Fruit fly (Drosophila melanogaster) whole organism, pupa: Measurements from ENCODE around the gene p.

Experiments
- CG10348 ChIP-seq: fragments of 200-800 bp; sonication (Bioruptor generic); IDR thresholded peaks from 2 replicates; pipeline ENCODE4 v1.3.6; 2022; ENCODE audit warnings: missing biosample characterization, missing genetic modification characterization
- CG12605 ChIP-seq: fragments of 200-800 bp; sonication (Bioruptor generic); IDR thresholded peaks from 2 replicates; pipeline ENCODE4 v1.3.6; 2022; ENCODE audit warnings: missing biosample characterization, missing genetic modification characterization
- CG13204 ChIP-seq: fragments of 200-800 bp; sonication (Bioruptor generic); optimal IDR thresholded peaks from 2 replicates; lab custom pipeline; 2018; ENCODE audit warnings: missing biosample characterization, mild to moderate bottlenecking, missing genetic modification characterization, moderate library complexity
- CG14655 ChIP-seq: fragments of 200-800 bp; sonication (Bioruptor generic); optimal IDR thresholded peaks from 3 replicates; lab custom pipeline; 2017; ENCODE audit warnings: mild to moderate bottlenecking, missing biosample characterization, missing genetic modification reagents, missing genetic modification characterization
- CG15710 ChIP-seq: fragments of 200-800 bp; sonication (Bioruptor generic); optimal IDR thresholded peaks from 2 replicates; lab custom pipeline; 2018; ENCODE audit warnings: missing biosample characterization, mild to moderate bottlenecking, missing genetic modification characterization, moderate library complexity
- CG17806 ChIP-seq: fragments of 200-800 bp; sonication (Bioruptor generic); optimal IDR thresholded peaks from 2 replicates; lab custom pipeline; 2018; ENCODE audit warnings: missing biosample characterization, mild to moderate bottlenecking, missing genetic modification characterization, moderate library complexity
- CG32121 ChIP-seq: fragments of 200-800 bp; sonication (Bioruptor generic); IDR thresholded peaks from 2 replicates; pipeline ENCODE4 v1.3.6; 2022; ENCODE audit warnings: missing biosample characterization, missing genetic modification characterization
- CG34367 ChIP-seq: fragments of 200-800 bp; sonication (Bioruptor generic); optimal IDR thresholded peaks from 2 replicates; lab custom pipeline; 2018; ENCODE audit warnings: missing biosample characterization, mild to moderate bottlenecking, missing genetic modification characterization
- CG4496 ChIP-seq: fragments of 200-800 bp; sonication (Bioruptor generic); IDR thresholded peaks from 3 replicates; pipeline ENCODE4 v1.3.6; 2022; ENCODE audit warnings: missing biosample characterization, missing genetic modification characterization
- CG8159 ChIP-seq: fragments of 200-800 bp; sonication (Bioruptor generic); optimal IDR thresholded peaks from 3 replicates; lab custom pipeline; 2018; ENCODE audit warnings: missing biosample characterization, mild to moderate bottlenecking, missing genetic modification characterization, moderate library complexity
- CG8301 ChIP-seq: fragments of 200-800 bp; sonication (Bioruptor generic); optimal IDR thresholded peaks from 2 replicates; lab custom pipeline; 2018; ENCODE audit warnings: missing biosample characterization, mild to moderate bottlenecking, missing genetic modification characterization
- CG9948 ChIP-seq: fragments of 200-800 bp; sonication (Bioruptor generic); optimal IDR thresholded peaks from 2 replicates; lab custom pipeline; 2018; ENCODE audit warnings: missing biosample characterization, mild to moderate bottlenecking, missing genetic modification characterization, moderate library complexity
- D1 ChIP-seq: fragments of 200-800 bp; sonication (Bioruptor generic); optimal IDR thresholded peaks from 2 replicates; lab custom pipeline; 2018; ENCODE audit warnings: missing biosample characterization, mild to moderate bottlenecking, missing genetic modification characterization, moderate library complexity
- EcR ChIP-seq: fragments of 200-800 bp; sonication (Bioruptor generic); optimal IDR thresholded peaks from 3 replicates; lab custom pipeline; 2019; ENCODE audit warnings: missing biosample characterization, missing genetic modification characterization, mild to moderate bottlenecking, moderate library complexity, missing genetic modification reagents
- Ets98B ChIP-seq: fragments of 200-800 bp; sonication (Bioruptor generic); IDR thresholded peaks from 2 replicates; pipeline ENCODE4 v1.3.6; 2022; ENCODE audit warnings: missing biosample characterization, missing genetic modification characterization
- Pif1A ChIP-seq: fragments of 200-800 bp; sonication (Bioruptor generic); optimal IDR thresholded peaks from 3 replicates; lab custom pipeline; 2016; ENCODE audit warnings: missing biosample characterization, missing genetic modification characterization
- Pif1B ChIP-seq: fragments of 200-800 bp; sonication (Bioruptor generic); optimal IDR thresholded peaks from 3 replicates; lab custom pipeline; 2016; ENCODE audit warnings: missing biosample characterization, missing genetic modification characterization
- Snoo ChIP-seq: fragments of 200-800 bp; sonication (Bioruptor generic); optimal IDR thresholded peaks from 3 replicates; lab custom pipeline; 2017; ENCODE audit warnings: missing biosample characterization, mild to moderate bottlenecking, missing genetic modification characterization, inconsistent platforms
- fd96Ca ChIP-seq: fragments of 200-800 bp; sonication (Bioruptor generic); IDR thresholded peaks from 3 replicates; pipeline ENCODE4 v1.3.6; 2022; ENCODE audit warnings: missing biosample characterization, missing genetic modification characterization
- gl ChIP-seq: fragments of 200-800 bp; sonication (Bioruptor generic); optimal IDR thresholded peaks from 2 replicates; lab custom pipeline; 2018; ENCODE audit warnings: missing biosample characterization, mild to moderate bottlenecking, missing genetic modification characterization
- rn ChIP-seq: fragments of 200-800 bp; sonication (Bioruptor generic); IDR thresholded peaks from 2 replicates; pipeline ENCODE4 v1.3.6; 2022; ENCODE audit warnings: missing biosample characterization, missing genetic modification characterization

Gene p

dm6 chr3R:8684328-8685177 is 14.1 kb upstream of the p start, which contains the start of gene CG44227:
CG44227 (minus strand) TSS chr3R:8685176.
- TF ChIP-seq CG32121 = no peak
- TF ChIP-seq Pif1A (GFP tag; lab: Kevin White, UChicago) = no peak
- TF ChIP-seq CG10348 (GFP tag; lab: Robert Waterston, UW) = no peak
- no peak for TF ChIP-seq CG8301 (tag; lab: Kevin White, UChicago)
- no peak for TF ChIP-seq EcR (GFP tag; lab: Kevin White, UChicago)
- TF ChIP-seq gl (tag; lab: Kevin White, UChicago) = no peak
- TF ChIP-seq Pif1B (GFP tag; lab: Kevin White, UChicago) = no peak
- no peak for TF ChIP-seq CG8159
- TF ChIP-seq rn (GFP tag; lab: Robert Waterston, UW) = no peak
- TF ChIP-seq CG34367 (tag; lab: Kevin White, UChicago) = no peak
- TF ChIP-seq, all 21 proteins: peak for 0

- TF ChIP-seq rn (GFP tag; lab: Robert Waterston, UW) (no peak), CG10348 (GFP tag; lab: Robert Waterston, UW) (no peak), CG12605 (GFP tag; lab: Robert Waterston, UW) (no peak), CG8159 (no peak), CG14655 (GFP tag; lab: Kevin White, UChicago) (no peak), CG9948 (tag; lab: Kevin White, UChicago) (no peak), CG32121 (no peak), D1 (tag; lab: Kevin White, UChicago) (no peak), Pif1A (GFP tag; lab: Kevin White, UChicago) (no peak), CG34367 (tag; lab: Kevin White, UChicago) (no peak)
Measured at dm6 chr3R:8683280-8683679, 12.8 kb upstream of the p start.

dm6 chr3R:8680611-8681010 is 10.1 kb upstream of the p start:
- TF ChIP-seq Snoo (tag; lab: Kevin White, UChicago) (no peak), fd96Ca (no peak), CG17806 (tag; lab: Kevin White, UChicago) (no peak), Pif1B (GFP tag; lab: Kevin White, UChicago) (no peak)

dm6 chr3R:8679934-8680333 is 9.4 kb upstream of the p start, which contains the start of gene CG33325:
CG33325 (minus strand) TSS chr3R:8680034.
- TF ChIP-seq D1 (tag; lab: Kevin White, UChicago) = no peak
- no peak for TF ChIP-seq rn (GFP tag; lab: Robert Waterston, UW)
- no peak for TF ChIP-seq CG34367 (tag; lab: Kevin White, UChicago)
- no peak for TF ChIP-seq CG4496 (GFP tag; lab: Robert Waterston, UW)
- TF ChIP-seq CG12605 (GFP tag; lab: Robert Waterston, UW) = no peak
- no peak for TF ChIP-seq CG9948 (tag; lab: Kevin White, UChicago)
- TF ChIP-seq EcR (GFP tag; lab: Kevin White, UChicago) = no peak
- TF ChIP-seq Pif1A (GFP tag; lab: Kevin White, UChicago) = no peak
- no peak for TF ChIP-seq CG14655 (GFP tag; lab: Kevin White, UChicago)
- no peak for TF ChIP-seq CG15710 (tag; lab: Kevin White, UChicago)
- no peak for TF ChIP-seq CG10348 (GFP tag; lab: Robert Waterston, UW)
- no peak for TF ChIP-seq Pif1B (GFP tag; lab: Kevin White, UChicago)
- TF ChIP-seq CG13204 (GFP tag; lab: Kevin White, UChicago) = no peak
- TF ChIP-seq Ets98B (GFP tag; lab: Robert Waterston, UW) = no peak
- TF ChIP-seq CG17806 (tag; lab: Kevin White, UChicago) = no peak
- TF ChIP-seq Snoo (tag; lab: Kevin White, UChicago) = no peak
- no peak for TF ChIP-seq fd96Ca

dm6 chr3R:8676560-8677000 is 6.1 kb upstream of the p start, which contains the start of the genes Unc50, CG11755 and CG8043:
Unc50 (minus strand) TSS chr3R:8676613.
CG11755 (plus strand) TSS chr3R:8676915.
CG8043 (plus strand) TSS chr3R:8676915.
- TF ChIP-seq rn (GFP tag; lab: Robert Waterston, UW) (peak; percentile 34; the same call in 1 of the 2 replicates), CG4496 (GFP tag; lab: Robert Waterston, UW) (no peak), CG8159 (peak; percentile 75), CG15710 (tag; lab: Kevin White, UChicago) (peak; percentile 66), CG12605 (GFP tag; lab: Robert Waterston, UW) (no peak), Snoo (tag; lab: Kevin White, UChicago) (peak; percentile 59), Ets98B (GFP tag; lab: Robert Waterston, UW) (peak; percentile 51), CG34367 (tag; lab: Kevin White, UChicago) (peak; percentile 56), CG17806 (tag; lab: Kevin White, UChicago) (no peak), CG10348 (GFP tag; lab: Robert Waterston, UW) (peak; percentile 27; the same call in 1 of the 2 replicates), Pif1B (GFP tag; lab: Kevin White, UChicago) (peak; percentile 62), CG9948 (tag; lab: Kevin White, UChicago) (peak; percentile 67), CG32121 (0 out of 2 replicates have a peak, but pooled peaks have one; percentile 50), fd96Ca (peak; percentile 73), Pif1A (GFP tag; lab: Kevin White, UChicago) (no peak)
